Worm (Caenorhabditis elegans): ENCODE measurements around the gene nucl-1.
A peak's percentile ranks its signal among the peaks of the same experiment; 100 is the strongest.

nucl-1 gene

ce11 chrIV:8252856-8253255 is 36.5 kb downstream of the nucl-1 start (continued):
- peak; percentile 83 for TF ChIP-seq hrde-1 (tag; optimal IDR thresholded peaks at IDR 0.05; ENCODE audit: borderline replicate concordance)
- TF ChIP-seq nfya-2 (GFP tag; IDR thresholded peaks at IDR 0.05), result no peak
- no peak for TF ChIP-seq lag-1 (GFP tag; IDR thresholded peaks at IDR 0.05)
- TF ChIP-seq T26A5.8 (tag; optimal IDR thresholded peaks at IDR 0.05), result peak; percentile 68
- TF ChIP-seq egl-44 (GFP tag; IDR thresholded peaks at IDR 0.05), result peak; percentile 60; the same call in 1 of the 2 replicates
- TF ChIP-seq nhr-120 (GFP tag; IDR thresholded peaks at IDR 0.05), result 0 out of 2 replicates have a peak, but pooled peaks have one; percentile 51
- TF ChIP-seq attf-6 (GFP tag; IDR thresholded peaks at IDR 0.05), result 0 out of 2 replicates have a peak, but pooled peaks have one; percentile 43
- TF ChIP-seq zfh-2 (GFP tag; conservative IDR thresholded peaks at IDR 0.05), result no peak
- peak; percentile 75 for TF ChIP-seq ceh-79 (tag; optimal IDR thresholded peaks at IDR 0.05)
- TF ChIP-seq madf-8 (GFP tag; conservative IDR thresholded peaks at IDR 0.05), result no peak
- no peak for TF ChIP-seq aptf-2 (GFP tag; conservative IDR thresholded peaks at IDR 0.05)
- TF ChIP-seq nhr-80 (tag; optimal IDR thresholded peaks at IDR 0.05), result peak; percentile 53
- TF ChIP-seq cebp-2 (GFP tag; IDR thresholded peaks at IDR 0.05), result 0 out of 2 replicates have a peak, but pooled peaks have one; percentile 35
- peak; percentile 79 for TF ChIP-seq pbrm-1 (GFP tag; IDR thresholded peaks at IDR 0.05)
- TF ChIP-seq lin-54 (GFP tag; optimal IDR thresholded peaks at IDR 0.05), result peak; percentile 70
- TF ChIP-seq chd-7 (tag; optimal IDR thresholded peaks at IDR 0.05), result no peak
- TF ChIP-seq tbp1 (GFP tag; optimal IDR thresholded peaks at IDR 0.05), result peak; percentile 100
- TF ChIP-seq nhr-90 (tag; optimal IDR thresholded peaks at IDR 0.05), result peak; percentile 96
- 0 out of 2 replicates have a peak, but pooled peaks have one; percentile 32 for TF ChIP-seq egrh-3 (GFP tag; IDR thresholded peaks at IDR 0.05)
- no peak; the same call in 1 of the 2 replicates for TF ChIP-seq hmg-20 (GFP tag; IDR thresholded peaks at IDR 0.05)
- peak; percentile 49 for TF ChIP-seq F33H1.4 (GFP tag; IDR thresholded peaks at IDR 0.05)
- TF ChIP-seq lin-40 (tag; optimal IDR thresholded peaks at IDR 0.05), result peak; percentile 75
- TF ChIP-seq repo-1 (tag; optimal IDR thresholded peaks at IDR 0.05), result peak; percentile 77
- no peak for TF ChIP-seq F52B5.7 (tag; optimal IDR thresholded peaks at IDR 0.05)
- TF ChIP-seq D2030.7 (GFP tag; IDR thresholded peaks at IDR 0.05), result peak; percentile 77
- peak; percentile 56; the same call in 1 of the 2 replicates for TF ChIP-seq ekl-4 (GFP tag; IDR thresholded peaks at IDR 0.05)
- TF ChIP-seq F39B2.1 (GFP tag; IDR thresholded peaks at IDR 0.05), result no peak
- TF ChIP-seq fkh-3 (tag; optimal IDR thresholded peaks at IDR 0.05), result peak; percentile 83
- 0 out of 2 replicates have a peak, but pooled peaks have one; percentile 15 for TF ChIP-seq Y67H2A.10 (GFP tag; conservative IDR thresholded peaks at IDR 0.05)
- TF ChIP-seq madf-3 (GFP tag; IDR thresholded peaks at IDR 0.05), result peak; percentile 81
- TF ChIP-seq nfyb-1 (GFP tag; IDR thresholded peaks at IDR 0.05), result peak; percentile 86
- no peak for TF ChIP-seq ztf-3 (GFP tag; optimal IDR thresholded peaks at IDR 0.05)
- peak; percentile 88 for TF ChIP-seq mel-28 (tag; optimal IDR thresholded peaks at IDR 0.05; ENCODE audit: borderline replicate concordance)
- peak; percentile 53 for TF ChIP-seq F22D6.2 (tag; optimal IDR thresholded peaks at IDR 0.05)
- TF ChIP-seq F10E7.11 (tag; optimal IDR thresholded peaks at IDR 0.05), result peak; percentile 81
- TF ChIP-seq snpc-4 (GFP tag; optimal IDR thresholded peaks at IDR 0.05), result peak; percentile 82
- peak; percentile 37 to 82 (median 66) for TF ChIP-seq snpc-4 (tag; optimal IDR thresholded peaks at IDR 0.05)
- TF ChIP-seq F57A8.1 (GFP tag; optimal IDR thresholded peaks at IDR 0.05), result peak; percentile 75
- TF ChIP-seq ceh-58 (GFP tag; IDR thresholded peaks at IDR 0.05), result 0 out of 2 replicates have a peak, but pooled peaks have one; percentile 71
- TF ChIP-seq ztf-25 (GFP tag; IDR thresholded peaks at IDR 0.05), result peak; percentile 88; the same call in 1 of the 2 replicates
- TF ChIP-seq ccch-3 (GFP tag; optimal IDR thresholded peaks at IDR 0.05), result peak; percentile 1
- no peak; the same call in 1 of the 2 replicates for TF ChIP-seq madf-6 (GFP tag; IDR thresholded peaks at IDR 0.05)
- peak; percentile 92 for TF ChIP-seq F23B12.7 (tag; optimal IDR thresholded peaks at IDR 0.05; ENCODE audit: insufficient read depth)
- peak; percentile 55 for TF ChIP-seq B0035.1 (tag; optimal IDR thresholded peaks at IDR 0.05)
- peak; percentile 94 for TF ChIP-seq rpc-1 (optimal IDR thresholded peaks at IDR 0.05)
- TF ChIP-seq rpc-1 (tag; optimal IDR thresholded peaks at IDR 0.05), result peak; percentile 99
- peak; percentile 47; the same call in 1 of the 2 replicates for TF ChIP-seq attf-3 (GFP tag; conservative IDR thresholded peaks at IDR 0.05)
- TF ChIP-seq rec-8 (tag; optimal IDR thresholded peaks at IDR 0.05), result peak; percentile 92 to 96

Measured in whole organism, young adult.